Worm (Caenorhabditis elegans): Measurements from ENCODE around the gene crn-5.
A peak's percentile ranks its signal among the peaks of the same experiment; 100 is the strongest.

The crn-5 gene

ce11 chrII:10555484-10556075 lies 37.0 kb upstream of the crn-5 start (continued):
- TF ChIP-seq egl-44 (GFP tag; IDR thresholded peaks at IDR 0.05) (no peak), snpc-4 (GFP tag; optimal IDR thresholded peaks at IDR 0.05) (no peak), snpc-4 (tag; optimal IDR thresholded peaks at IDR 0.05) (peak in 2 of 4 experiments; percentile 36 to 68), B0035.1 (tag; optimal IDR thresholded peaks at IDR 0.05) (peak; percentile 9), somi-1 (GFP tag; optimal IDR thresholded peaks at IDR 0.05) (peak; percentile 31), aptf-2 (GFP tag; conservative IDR thresholded peaks at IDR 0.05) (0 out of 2 replicates have a peak, but pooled peaks have one; percentile 38), ztf-3 (GFP tag; optimal IDR thresholded peaks at IDR 0.05) (peak; percentile 65), pbrm-1 (GFP tag; IDR thresholded peaks at IDR 0.05) (peak; percentile 8; the same call in 1 of the 2 replicates), let-526 (GFP tag; IDR thresholded peaks at IDR 0.05) (0 out of 2 replicates have a peak, but pooled peaks have one; percentile 19), F33H1.4 (GFP tag; IDR thresholded peaks at IDR 0.05) (peak; percentile 7; the same call in 1 of the 2 replicates), F23B12.7 (tag; optimal IDR thresholded peaks at IDR 0.05; ENCODE audit: insufficient read depth) (no peak), atf-7 (tag; optimal IDR thresholded peaks at IDR 0.05) (peak; percentile 30), lin-40 (tag; optimal IDR thresholded peaks at IDR 0.05) (peak; percentile 15), zim-3 (tag; optimal IDR thresholded peaks at IDR 0.05) (no peak), cebp-2 (GFP tag; IDR thresholded peaks at IDR 0.05) (no peak), mcd-1 (GFP tag; IDR thresholded peaks at IDR 0.05) (peak; percentile 53), K12H6.12 (tag; optimal IDR thresholded peaks at IDR 0.05) (peak; percentile 16), ekl-4 (GFP tag; IDR thresholded peaks at IDR 0.05) (peak; percentile 35; the same call in 1 of the 2 replicates), ztf-26 (tag; optimal IDR thresholded peaks at IDR 0.05) (peak; percentile 84), unc-62 (GFP tag; optimal IDR thresholded peaks at IDR 0.05) (peak; percentile 16), nfya-2 (GFP tag; IDR thresholded peaks at IDR 0.05) (no peak), B0336.3 (GFP tag; IDR thresholded peaks at IDR 0.05) (peak; percentile 73), athp-1 (tag; optimal IDR thresholded peaks at IDR 0.05) (no peak), dox-1 (GFP tag; IDR thresholded peaks at IDR 0.05) (peak; percentile 72; the same call in 1 of the 2 replicates), zfh-2 (GFP tag; conservative IDR thresholded peaks at IDR 0.05) (peak; percentile 66), gei-17 (GFP tag; optimal IDR thresholded peaks at IDR 0.05) (peak; percentile 15), K11D2.4 (GFP tag; IDR thresholded peaks at IDR 0.05) (peak; percentile 17; the same call in 1 of the 2 replicates), nfyb-1 (GFP tag; IDR thresholded peaks at IDR 0.05) (peak; percentile 67; the same call in 1 of the 2 replicates), hmg-1.2 (GFP tag; IDR thresholded peaks at IDR 0.05) (peak; percentile 52; the same call in 1 of the 2 replicates), Y53G8AR.9 (GFP tag; conservative IDR thresholded peaks at IDR 0.05) (peak; percentile 48; the same call in 1 of the 2 replicates), Y56A3A.18 (GFP tag; IDR thresholded peaks at IDR 0.05) (0 out of 2 replicates have a peak, but pooled peaks have one; percentile 9), ama-1 (optimal IDR thresholded peaks at IDR 0.05) (peak; percentile 79), ama-1 (GFP tag; optimal IDR thresholded peaks at IDR 0.05) (no peak)

ce11 chrII:10556550-10557205 lies 35.9 kb upstream of the crn-5 start:
- TF ChIP-seq egl-44 (GFP tag; IDR thresholded peaks at IDR 0.05) (0 out of 2 replicates have a peak, but pooled peaks have one; percentile 11), nhr-80 (tag; optimal IDR thresholded peaks at IDR 0.05) (peak; percentile 74), tbp1 (GFP tag; optimal IDR thresholded peaks at IDR 0.05) (no peak), let-607 (tag; optimal IDR thresholded peaks at IDR 0.05) (peak; percentile 18 to 50), nhr-179 (tag; optimal IDR thresholded peaks at IDR 0.05) (no peak), lin-35 (GFP tag; optimal IDR thresholded peaks at IDR 0.05) (no peak), bed-1 (GFP tag; IDR thresholded peaks at IDR 0.05) (0 out of 2 replicates have a peak, but pooled peaks have one; percentile 41), ama-1 (optimal IDR thresholded peaks at IDR 0.05) (peak; percentile 87), ama-1 (GFP tag; optimal IDR thresholded peaks at IDR 0.05) (no peak), zfh-2 (GFP tag; conservative IDR thresholded peaks at IDR 0.05) (peak; percentile 59; the same call in 1 of the 2 replicates), hsf-1 (GFP tag; IDR thresholded peaks at IDR 0.05) (0 out of 2 replicates have a peak, but pooled peaks have one; percentile 54), B0336.3 (GFP tag; IDR thresholded peaks at IDR 0.05) (peak; percentile 39; the same call in 1 of the 2 replicates), dpff-1 (tag; optimal IDR thresholded peaks at IDR 0.05) (no peak), madf-10 (tag; optimal IDR thresholded peaks at IDR 0.05) (no peak), ets-4 (GFP tag; optimal IDR thresholded peaks at IDR 0.05) (peak; percentile 38), C17E4.6 (GFP tag; IDR thresholded peaks at IDR 0.05) (no peak), chd-7 (tag; optimal IDR thresholded peaks at IDR 0.05) (peak; percentile 14)
